Fruit fly (Drosophila melanogaster) S2 (cell line): Measurements from ENCODE around the gene Psf2.

Experiments
- CG8478 ChIP-seq: fragments of >200 bp; optimal IDR thresholded peaks from 2 replicates; lab custom pipeline; 2018
- CTCF ChIP-seq, 2 experiments: fragments of >200 bp; optimal IDR thresholded peaks; 2 replicates each; lab custom pipeline; 2018

Psf2 gene

DNA sequence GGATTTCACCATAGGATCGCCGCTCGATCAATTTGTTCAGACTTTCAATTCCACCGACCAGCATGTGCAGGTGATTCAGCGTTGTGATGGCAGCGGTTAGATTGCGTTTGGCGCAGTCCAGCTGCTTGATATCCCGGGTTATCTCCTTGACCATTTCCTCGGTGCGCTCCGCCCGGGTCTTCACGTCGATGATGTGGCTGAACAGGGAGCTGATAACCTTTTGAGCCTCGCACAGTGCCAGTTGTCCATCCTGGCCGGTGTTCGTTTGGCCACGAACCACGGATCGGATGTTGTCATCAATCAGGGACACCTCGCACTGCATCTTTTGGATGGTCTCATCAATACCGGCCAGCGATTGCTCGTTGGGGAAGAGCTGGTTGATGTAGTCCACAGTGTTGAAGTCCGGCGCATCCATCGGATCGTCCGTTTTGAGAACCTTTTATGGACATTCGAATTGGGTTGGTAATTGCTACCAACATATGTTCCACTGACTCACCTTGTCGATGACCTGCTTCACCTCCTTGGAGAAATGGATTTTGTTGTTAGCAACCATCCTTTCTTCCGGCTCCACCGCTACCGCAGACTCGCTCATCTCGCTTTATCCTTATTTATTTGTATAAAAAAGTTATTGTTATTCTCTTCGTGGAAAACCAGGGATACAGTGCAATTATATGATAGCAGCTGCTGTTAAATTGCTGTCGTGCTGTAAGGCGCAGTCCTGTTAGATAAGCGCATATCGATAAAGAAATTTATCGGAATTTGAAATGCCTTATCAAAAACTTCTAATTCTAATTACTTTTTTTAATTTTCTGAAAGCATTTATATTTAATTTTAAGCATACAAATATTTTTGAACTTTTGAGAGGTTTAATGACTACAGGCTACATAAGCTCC is 1.5 kb downstream of the Psf2 start, which contains the start of gene Vps53:
Gene Vps53, minus strand, starts transcription at position 676 of the 893 bp plus-strand sequence.
- no peak for TF ChIP-seq CTCF (optimal IDR thresholded peaks at IDR 0.05; lab: Kevin White, UChicago)
- no peak for TF ChIP-seq CG8478 (lab: Kevin White, UChicago)

dm6 chr2L:4382522-4382921 is 4.6 kb downstream of the Psf2 start, which contains the start of gene CG17612:
Gene CG17612 (minus strand): TSS chr2L:4382735.
- no peak for TF ChIP-seq CG8478 (lab: Kevin White, UChicago)
- TF ChIP-seq CTCF (optimal IDR thresholded peaks at IDR 0.05; lab: Kevin White, UChicago): no peak

- TF ChIP-seq CTCF (optimal IDR thresholded peaks at IDR 0.05; lab: Kevin White, UChicago) (no peak), CG8478 (lab: Kevin White, UChicago) (no peak)
Measured at dm6 chr2L:4378380-4378779, 8.8 kb downstream of the Psf2 start.

- no peak for TF ChIP-seq CG8478 (lab: Kevin White, UChicago)
- TF ChIP-seq CTCF (optimal IDR thresholded peaks at IDR 0.05; lab: Kevin White, UChicago): no peak
Measured at dm6 chr2L:4377747-4378146, 9.4 kb downstream of the Psf2 start.

dm6 chr2L:4375035-4376009 is 11.8 kb downstream of the Psf2 start:
- TF ChIP-seq CTCF (optimal IDR thresholded peaks at IDR 0.05; lab: Kevin White, UChicago): no peak
- TF ChIP-seq CG8478 (lab: Kevin White, UChicago): no peak

- TF ChIP-seq CTCF (optimal IDR thresholded peaks at IDR 0.05; lab: Kevin White, UChicago) (no peak), CG8478 (lab: Kevin White, UChicago) (no peak)
Measured at dm6 chr2L:4372802-4373570, 14.2 kb downstream of the Psf2 start.

DNA sequence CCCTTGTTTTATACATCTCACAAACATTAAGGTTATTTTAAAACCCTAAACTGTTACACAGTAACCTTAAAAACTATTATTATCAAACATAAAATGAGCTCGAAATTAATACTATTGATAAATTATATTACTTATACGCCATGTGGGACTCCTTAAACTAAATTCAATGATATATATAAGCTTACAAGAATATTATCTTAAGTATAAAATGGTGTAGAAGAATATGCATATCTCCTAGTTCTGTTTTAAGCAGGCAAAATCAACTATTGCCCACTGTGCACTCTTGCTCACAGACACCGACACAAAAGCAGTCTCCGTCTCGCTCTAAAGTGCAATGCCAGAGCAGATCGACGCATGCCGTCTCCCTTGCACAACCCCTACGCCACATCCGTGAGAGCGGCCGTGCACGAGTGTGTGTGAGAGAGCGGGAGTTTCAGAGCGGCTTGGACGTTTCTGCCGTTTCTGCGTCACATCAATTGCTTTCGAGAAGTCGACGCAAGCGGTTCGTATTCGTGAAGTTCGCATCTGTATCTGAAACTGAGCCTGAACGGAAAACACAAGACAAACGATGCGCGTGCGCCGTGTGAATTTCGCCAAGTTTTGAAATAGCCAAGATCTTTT is 15.5 kb downstream of the Psf2 start:
- TF ChIP-seq CG8478 (lab: Kevin White, UChicago) (no peak), CTCF (optimal IDR thresholded peaks at IDR 0.05; lab: Kevin White, UChicago) (no peak)

- no peak for TF ChIP-seq CG8478 (lab: Kevin White, UChicago)
- TF ChIP-seq CTCF (optimal IDR thresholded peaks at IDR 0.05; lab: Kevin White, UChicago): no peak
Measured at dm6 chr2L:4370592-4370991, 16.6 kb downstream of the Psf2 start.

dm6 chr2L:4370007-4370521 is 17.1 kb downstream of the Psf2 start:
- TF ChIP-seq CG8478 (lab: Kevin White, UChicago) (no peak), CTCF (optimal IDR thresholded peaks at IDR 0.05; lab: Kevin White, UChicago) (no peak)

DNA sequence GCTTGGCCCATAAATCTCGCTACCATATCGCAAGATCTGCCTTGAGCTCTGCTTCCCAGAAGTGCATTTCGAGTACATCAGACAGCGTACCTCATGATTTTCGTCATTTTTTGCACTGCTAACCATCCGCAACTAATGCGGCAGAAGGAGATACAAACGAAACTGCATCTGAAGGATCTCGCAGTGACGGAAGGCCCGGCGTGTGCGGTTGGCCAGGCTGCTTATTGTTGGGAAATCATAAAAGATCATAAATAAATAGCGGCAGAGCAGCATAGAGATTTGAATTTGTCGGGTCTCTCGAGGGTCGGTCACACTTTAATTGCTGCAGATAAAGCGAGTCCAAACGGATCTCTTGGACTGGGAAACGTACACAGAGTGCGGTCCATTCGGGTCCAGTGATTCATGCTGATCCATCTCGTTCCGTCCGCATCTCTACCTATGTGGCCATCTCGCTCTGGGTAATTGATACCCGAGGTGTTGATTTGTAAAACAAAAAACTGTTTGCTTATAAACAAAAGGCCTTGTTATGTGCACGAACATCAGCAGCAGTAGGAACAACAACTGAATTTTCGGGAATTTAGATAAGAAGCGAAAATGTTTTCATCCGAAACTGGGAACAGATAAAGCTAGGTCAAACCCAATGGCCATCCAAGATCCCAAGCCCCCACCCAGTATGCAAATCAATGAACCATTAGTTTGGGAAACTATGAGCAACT is 18.4 kb downstream of the Psf2 start:
- no peak for TF ChIP-seq CTCF (optimal IDR thresholded peaks at IDR 0.05; lab: Kevin White, UChicago)
- TF ChIP-seq CG8478 (lab: Kevin White, UChicago): no peak

DNA sequence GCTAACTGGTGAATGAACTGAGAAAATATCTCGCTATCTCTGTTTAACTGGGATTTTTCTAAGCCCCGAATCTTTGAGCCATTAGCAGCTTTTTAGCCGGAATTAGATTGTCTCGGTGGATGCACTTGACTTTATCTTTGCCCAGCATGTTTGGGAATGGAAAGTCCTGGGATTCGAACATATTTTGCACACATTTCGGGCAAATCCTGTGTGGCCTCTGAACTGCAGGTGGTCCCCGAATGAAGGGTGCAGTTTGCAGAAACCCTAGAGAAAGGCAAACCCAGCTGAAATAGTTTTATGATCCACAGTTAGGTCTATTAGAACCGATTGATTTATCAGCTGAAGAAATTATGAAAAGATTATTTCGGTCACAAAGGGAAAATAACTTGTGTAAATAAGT is 20.5 kb downstream of the Psf2 start:
- TF ChIP-seq CG8478 (lab: Kevin White, UChicago) (no peak), CTCF (optimal IDR thresholded peaks at IDR 0.05; lab: Kevin White, UChicago) (no peak)

dm6 chr2L:4365792-4366326 is 21.3 kb downstream of the Psf2 start:
- TF ChIP-seq CTCF (optimal IDR thresholded peaks at IDR 0.05; lab: Kevin White, UChicago) (no peak), CG8478 (lab: Kevin White, UChicago) (no peak)
